Worm (Caenorhabditis elegans) whole organism, early embryonic: ENCODE measurements around the gene C08A9.3.

ENCODE experiments used
- F13C5.2 ChIP-seq: sonication (generic microtip); optimal IDR thresholded peaks from 2 replicates; lab custom pipeline; 2017; ENCODE audit warnings: mild to moderate bottlenecking, missing genetic modification characterization, inconsistent platforms, missing compliant biosample characterization
- aly-1 ChIP-seq: sonication (generic microtip); optimal IDR thresholded peaks from 2 replicates; lab custom pipeline; 2016; ENCODE audit warnings: missing genetic modification characterization, missing compliant biosample characterization
- ama-1 ChIP-seq: fragments of 150-350 bp; optimal IDR thresholded peaks from 2 replicates; lab custom pipeline; 2014

ce11 chrX:17093199-17093598 is at the start of gene C08A9.3:
- TF ChIP-seq F13C5.2 (tag; lab: Kevin White, UChicago) (no peak), ama-1 (lab: Kevin White, UChicago) (no peak), aly-1 (tag; lab: Kevin White, UChicago) (no peak)
